Worm (Caenorhabditis elegans): ENCODE measurements around the gene sth-1.

The sth-1 gene

ce11 chrV:8073162-8073561, 21.2 kb downstream of the sth-1 start:
- TF ChIP-seq B0310.2 (tag; optimal IDR thresholded peaks at IDR 0.05) (no peak), pes-1 (GFP tag; IDR thresholded peaks at IDR 0.05) (no peak), tbx-37 (GFP tag; conservative IDR thresholded peaks at IDR 0.05) (no peak), ceh-36 (tag; optimal IDR thresholded peaks at IDR 0.05) (no peak), hmbx-1 (tag; optimal IDR thresholded peaks at IDR 0.05) (no peak), scrt-1 (GFP tag; IDR thresholded peaks at IDR 0.05) (no peak), F13C5.2 (tag; optimal IDR thresholded peaks at IDR 0.05) (no peak), sea-1 (GFP tag; conservative IDR thresholded peaks at IDR 0.05) (no peak), hnd-1 (tag; optimal IDR thresholded peaks at IDR 0.05) (no peak), ets-7 (tag; optimal IDR thresholded peaks at IDR 0.05) (no peak), ceh-13 (GFP tag; optimal IDR thresholded peaks at IDR 0.05) (no peak), hmg-4 (GFP tag; optimal IDR thresholded peaks at IDR 0.05) (no peak), aly-1 (tag; optimal IDR thresholded peaks at IDR 0.05) (no peak), tra-4 (tag; optimal IDR thresholded peaks at IDR 0.05) (no peak), tbx-11 (GFP tag; IDR thresholded peaks at IDR 0.05) (no peak), flt-1 (GFP tag; IDR thresholded peaks at IDR 0.05) (no peak), ama-1 (optimal IDR thresholded peaks at IDR 0.05) (no peak)

ce11 chrV:8075712-8076111, 23.8 kb downstream of the sth-1 start, which contains the start of gene catp-3:
TSS of gene catp-3 (plus strand) at chrV:8076012.
- TF ChIP-seq flt-1 (GFP tag; IDR thresholded peaks at IDR 0.05) (no peak), scrt-1 (GFP tag; IDR thresholded peaks at IDR 0.05) (no peak), hnd-1 (tag; optimal IDR thresholded peaks at IDR 0.05) (no peak), F13C5.2 (tag; optimal IDR thresholded peaks at IDR 0.05) (no peak), sea-1 (GFP tag; conservative IDR thresholded peaks at IDR 0.05) (no peak), ets-7 (tag; optimal IDR thresholded peaks at IDR 0.05) (no peak), aly-1 (tag; optimal IDR thresholded peaks at IDR 0.05) (no peak), B0310.2 (tag; optimal IDR thresholded peaks at IDR 0.05) (no peak), ama-1 (optimal IDR thresholded peaks at IDR 0.05) (no peak), tbx-37 (GFP tag; conservative IDR thresholded peaks at IDR 0.05) (no peak), hmbx-1 (tag; optimal IDR thresholded peaks at IDR 0.05) (no peak), tbx-11 (GFP tag; IDR thresholded peaks at IDR 0.05) (no peak)

- no peak for TF ChIP-seq pes-1 (GFP tag; IDR thresholded peaks at IDR 0.05)
- TF ChIP-seq ceh-36 (tag; optimal IDR thresholded peaks at IDR 0.05) = no peak
- TF ChIP-seq F13C5.2 (tag; optimal IDR thresholded peaks at IDR 0.05) = no peak
- no peak for TF ChIP-seq tbx-37 (GFP tag; conservative IDR thresholded peaks at IDR 0.05)
- no peak for TF ChIP-seq ceh-13 (GFP tag; optimal IDR thresholded peaks at IDR 0.05)
- no peak for TF ChIP-seq tbx-11 (GFP tag; IDR thresholded peaks at IDR 0.05)
- no peak for TF ChIP-seq sea-1 (GFP tag; conservative IDR thresholded peaks at IDR 0.05)
- TF ChIP-seq hnd-1 (tag; optimal IDR thresholded peaks at IDR 0.05) = no peak
- no peak for TF ChIP-seq aly-1 (tag; optimal IDR thresholded peaks at IDR 0.05)
- no peak for TF ChIP-seq B0310.2 (tag; optimal IDR thresholded peaks at IDR 0.05)
- TF ChIP-seq scrt-1 (GFP tag; IDR thresholded peaks at IDR 0.05) = no peak
- no peak for TF ChIP-seq hmg-4 (GFP tag; optimal IDR thresholded peaks at IDR 0.05)
- TF ChIP-seq tra-4 (tag; optimal IDR thresholded peaks at IDR 0.05) = no peak
- TF ChIP-seq hmbx-1 (tag; optimal IDR thresholded peaks at IDR 0.05) = no peak
- TF ChIP-seq ets-7 (tag; optimal IDR thresholded peaks at IDR 0.05) = no peak
- TF ChIP-seq flt-1 (GFP tag; IDR thresholded peaks at IDR 0.05) = no peak
- no peak for TF ChIP-seq ama-1 (optimal IDR thresholded peaks at IDR 0.05)
Measured at ce11 chrV:8079813-8080212, 27.9 kb downstream of the sth-1 start.

- no peak for TF ChIP-seq ceh-36 (tag; optimal IDR thresholded peaks at IDR 0.05)
- no peak for TF ChIP-seq hmbx-1 (tag; optimal IDR thresholded peaks at IDR 0.05)
- no peak for TF ChIP-seq tbx-37 (GFP tag; conservative IDR thresholded peaks at IDR 0.05)
- TF ChIP-seq flt-1 (GFP tag; IDR thresholded peaks at IDR 0.05) = no peak
- TF ChIP-seq F13C5.2 (tag; optimal IDR thresholded peaks at IDR 0.05) = no peak
- no peak for TF ChIP-seq ceh-13 (GFP tag; optimal IDR thresholded peaks at IDR 0.05)
- TF ChIP-seq pes-1 (GFP tag; IDR thresholded peaks at IDR 0.05) = no peak
- TF ChIP-seq ama-1 (optimal IDR thresholded peaks at IDR 0.05) = no peak
- TF ChIP-seq sea-1 (GFP tag; conservative IDR thresholded peaks at IDR 0.05) = no peak
- TF ChIP-seq aly-1 (tag; optimal IDR thresholded peaks at IDR 0.05) = no peak
- no peak for TF ChIP-seq tbx-11 (GFP tag; IDR thresholded peaks at IDR 0.05)
- TF ChIP-seq ets-7 (tag; optimal IDR thresholded peaks at IDR 0.05) = no peak
- no peak for TF ChIP-seq hmg-4 (GFP tag; optimal IDR thresholded peaks at IDR 0.05)
- no peak for TF ChIP-seq B0310.2 (tag; optimal IDR thresholded peaks at IDR 0.05)
- TF ChIP-seq scrt-1 (GFP tag; IDR thresholded peaks at IDR 0.05) = no peak
- TF ChIP-seq hnd-1 (tag; optimal IDR thresholded peaks at IDR 0.05) = no peak
- no peak for TF ChIP-seq tra-4 (tag; optimal IDR thresholded peaks at IDR 0.05)
Measured at ce11 chrV:8081579-8081978, 29.6 kb downstream of the sth-1 start, which contains the start of gene str-131. TSS of gene str-131 (minus strand) at chrV:8081679.

ce11 chrV:8085141-8085540, 33.2 kb downstream of the sth-1 start, which contains the start of gene C09H5.7:
TSS of gene C09H5.7 (minus strand) at chrV:8085241.
- TF ChIP-seq hmbx-1 (tag; optimal IDR thresholded peaks at IDR 0.05) (no peak), hmg-4 (GFP tag; optimal IDR thresholded peaks at IDR 0.05) (no peak), tbx-37 (GFP tag; conservative IDR thresholded peaks at IDR 0.05) (no peak), ama-1 (optimal IDR thresholded peaks at IDR 0.05) (no peak), pes-1 (GFP tag; IDR thresholded peaks at IDR 0.05) (no peak), hnd-1 (tag; optimal IDR thresholded peaks at IDR 0.05) (no peak), aly-1 (tag; optimal IDR thresholded peaks at IDR 0.05) (no peak), scrt-1 (GFP tag; IDR thresholded peaks at IDR 0.05) (no peak), ceh-13 (GFP tag; optimal IDR thresholded peaks at IDR 0.05) (no peak), tbx-11 (GFP tag; IDR thresholded peaks at IDR 0.05) (no peak), ceh-36 (tag; optimal IDR thresholded peaks at IDR 0.05) (no peak), ets-7 (tag; optimal IDR thresholded peaks at IDR 0.05) (no peak), tra-4 (tag; optimal IDR thresholded peaks at IDR 0.05) (no peak), flt-1 (GFP tag; IDR thresholded peaks at IDR 0.05) (no peak), sea-1 (GFP tag; conservative IDR thresholded peaks at IDR 0.05) (no peak)

ce11 chrV:8090595-8090994, 38.6 kb downstream of the sth-1 start, which contains the start of gene str-130:
TSS of gene str-130 (minus strand) at chrV:8090695.
- TF ChIP-seq hmg-4 (GFP tag; optimal IDR thresholded peaks at IDR 0.05) = no peak
- TF ChIP-seq ceh-13 (GFP tag; optimal IDR thresholded peaks at IDR 0.05) = no peak
- TF ChIP-seq hmbx-1 (tag; optimal IDR thresholded peaks at IDR 0.05) = no peak
- TF ChIP-seq scrt-1 (GFP tag; IDR thresholded peaks at IDR 0.05) = no peak
- no peak for TF ChIP-seq B0310.2 (tag; optimal IDR thresholded peaks at IDR 0.05)

ce11 chrV:8092385-8092784, 40.4 kb downstream of the sth-1 start, which contains the start of gene str-129:
TSS of gene str-129 (minus strand) at chrV:8092485.
- TF ChIP-seq pes-1 (GFP tag; IDR thresholded peaks at IDR 0.05) = no peak
